Worm (Caenorhabditis elegans): Measurements from ENCODE around the gene mrps-12.

- TF ChIP-seq hnd-1 (tag; optimal IDR thresholded peaks at IDR 0.05) (no peak), scrt-1 (GFP tag; IDR thresholded peaks at IDR 0.05) (no peak), tra-4 (tag; optimal IDR thresholded peaks at IDR 0.05) (no peak), hmg-4 (GFP tag; optimal IDR thresholded peaks at IDR 0.05) (no peak), tbx-11 (GFP tag; IDR thresholded peaks at IDR 0.05) (no peak), ama-1 (optimal IDR thresholded peaks at IDR 0.05) (no peak), tbx-37 (GFP tag; conservative IDR thresholded peaks at IDR 0.05) (no peak), ets-7 (tag; optimal IDR thresholded peaks at IDR 0.05) (no peak), flt-1 (GFP tag; IDR thresholded peaks at IDR 0.05) (no peak), F13C5.2 (tag; optimal IDR thresholded peaks at IDR 0.05) (no peak), sea-1 (GFP tag; conservative IDR thresholded peaks at IDR 0.05) (no peak)
These were observed 28.5 kb downstream of the mrps-12 start for ce11 chrV:20866406-20866805.

Data from whole organism, early embryonic.